Fruit fly (Drosophila melanogaster) whole organism, embryonic: Measurements from ENCODE around the gene CG5810.
A peak's percentile ranks its signal among the peaks of the same experiment; 100 is the strongest.

ENCODE experiments used
- Antp ChIP-seq: fragments of 200-800 bp; sonication (Bioruptor generic); optimal IDR thresholded peaks from 3 replicates; lab custom pipeline; 2016; ENCODE audit warnings: missing biosample characterization, missing genetic modification characterization
- CG10543 ChIP-seq: fragments of 200-800 bp; sonication (Bioruptor generic); optimal IDR thresholded peaks from 3 replicates; lab custom pipeline; 2017; ENCODE audit warnings: missing biosample characterization, mild to moderate bottlenecking, missing genetic modification characterization, moderate library complexity
- CG10979 ChIP-seq: fragments of 200-800 bp; sonication (Bioruptor generic); optimal IDR thresholded peaks from 2 replicates; lab custom pipeline; 2018; ENCODE audit warnings: missing biosample characterization, mild to moderate bottlenecking, missing genetic modification characterization, moderate library complexity
- CG11504 ChIP-seq: fragments of 200-800 bp; sonication (Bioruptor generic); optimal IDR thresholded peaks from 3 replicates; lab custom pipeline; 2019; ENCODE audit warnings: missing biosample characterization, mild to moderate bottlenecking, missing genetic modification characterization, moderate library complexity
- CG12659 ChIP-seq: fragments of 200-800 bp; sonication (Bioruptor generic); optimal IDR thresholded peaks from 3 replicates; lab custom pipeline; 2017; ENCODE audit warnings: mild to moderate bottlenecking, missing biosample characterization, missing genetic modification reagents, missing genetic modification characterization
- CG13296 ChIP-seq: fragments of 200-800 bp; sonication (Bioruptor generic); optimal IDR thresholded peaks from 3 replicates; lab custom pipeline; 2018; ENCODE audit warnings: missing biosample characterization, mild to moderate bottlenecking, missing genetic modification characterization
- CG13894 ChIP-seq: fragments of 200-800 bp; sonication (Bioruptor generic); optimal IDR thresholded peaks from 3 replicates; lab custom pipeline; 2018; ENCODE audit warnings: missing biosample characterization, mild to moderate bottlenecking, missing genetic modification characterization, moderate library complexity
- CG18599 ChIP-seq: fragments of 200-800 bp; sonication (Bioruptor generic); optimal IDR thresholded peaks from 3 replicates; lab custom pipeline; 2017; ENCODE audit warnings: missing biosample characterization, missing genetic modification characterization, mild to moderate bottlenecking, moderate library complexity, missing genetic modification reagents
- CG2120 ChIP-seq: fragments of 200-800 bp; sonication (Bioruptor generic); optimal IDR thresholded peaks from 3 replicates; lab custom pipeline; 2016; ENCODE audit warnings: missing biosample characterization, missing genetic modification characterization
- CG2678 ChIP-seq: fragments of 200-800 bp; sonication (Bioruptor generic); optimal IDR thresholded peaks from 3 replicates; lab custom pipeline; 2019; ENCODE audit warnings: missing biosample characterization, mild to moderate bottlenecking, missing genetic modification characterization, moderate library complexity
- CG30403 ChIP-seq: fragments of 200-800 bp; sonication (Bioruptor generic); optimal IDR thresholded peaks from 3 replicates; lab custom pipeline; 2016; ENCODE audit warnings: missing biosample characterization, missing genetic modification characterization
- CG32772 ChIP-seq: fragments of 200-800 bp; sonication (Bioruptor generic); IDR thresholded peaks from 2 replicates; pipeline ENCODE4 v1.3.6; 2022; ENCODE audit warnings: missing biosample characterization, missing genetic modification characterization
- CG3281 ChIP-seq: fragments of 200-800 bp; sonication (Bioruptor generic); optimal IDR thresholded peaks from 3 replicates; lab custom pipeline; 2017; ENCODE audit warnings: missing biosample characterization, mild to moderate bottlenecking, missing genetic modification characterization
- CG5953 ChIP-seq: fragments of 200-800 bp; sonication (Bioruptor generic); IDR thresholded peaks from 2 replicates; pipeline ENCODE4 v1.3.6; 2022; ENCODE audit warnings: missing biosample characterization, missing genetic modification characterization
- CG6689 ChIP-seq: fragments of 200-800 bp; sonication (Bioruptor generic); IDR thresholded peaks from 2 replicates; pipeline ENCODE4 v1.3.6; 2022; ENCODE audit warnings: missing biosample characterization, missing genetic modification characterization
- CG7839 ChIP-seq: fragments of 200-800 bp; sonication (Bioruptor generic); optimal IDR thresholded peaks from 3 replicates; lab custom pipeline; 2018; ENCODE audit warnings: missing biosample characterization, mild to moderate bottlenecking, missing genetic modification characterization, moderate library complexity
- CG7928 ChIP-seq: fragments of 200-800 bp; sonication (Bioruptor generic); optimal IDR thresholded peaks from 2 replicates; lab custom pipeline; 2017; ENCODE audit warnings: missing biosample characterization, mild to moderate bottlenecking, missing genetic modification characterization
- CoRest ChIP-seq: fragments of 200-800 bp; sonication (Bioruptor generic); optimal IDR thresholded peaks from 3 replicates; lab custom pipeline; 2018; ENCODE audit warnings: missing biosample characterization, mild to moderate bottlenecking, missing genetic modification characterization, moderate library complexity
- Gsc ChIP-seq: fragments of 200-800 bp; sonication (Bioruptor generic); IDR thresholded peaks from 2 replicates; pipeline ENCODE4 v1.3.6; 2022; ENCODE audit warnings: missing biosample characterization, missing genetic modification characterization
- HmgZ ChIP-seq: fragments of 200-800 bp; sonication (Bioruptor generic); optimal IDR thresholded peaks from 2 replicates; lab custom pipeline; 2018; ENCODE audit warnings: missing biosample characterization, mild to moderate bottlenecking, missing genetic modification characterization
- Med ChIP-seq: fragments of 200-800 bp; sonication (Bioruptor generic); peaks from one replicate; lab custom pipeline; 2016; ENCODE audit warnings: missing biosample characterization, missing genetic modification characterization, mild to moderate bottlenecking, inconsistent platforms, moderate library complexity
- Meics ChIP-seq: fragments of 200-800 bp; sonication (Bioruptor generic); optimal IDR thresholded peaks from 2 replicates; lab custom pipeline; 2017; ENCODE audit warnings: missing biosample characterization, mild to moderate bottlenecking, missing genetic modification characterization
- Sox102F ChIP-seq: fragments of 200-800 bp; sonication (Bioruptor generic); optimal IDR thresholded peaks from 2 replicates; lab custom pipeline; 2018; ENCODE audit warnings: missing biosample characterization, mild to moderate bottlenecking, missing genetic modification characterization, moderate library complexity
- Ssrp ChIP-seq: fragments of 200-800 bp; sonication (Bioruptor generic); optimal IDR thresholded peaks from 2 replicates; lab custom pipeline; 2018; ENCODE audit warnings: missing biosample characterization, mild to moderate bottlenecking, missing genetic modification characterization, moderate library complexity
- TFAM ChIP-seq: fragments of 200-800 bp; sonication (Bioruptor generic); optimal IDR thresholded peaks from 2 replicates; lab custom pipeline; 2017; ENCODE audit warnings: missing biosample characterization, missing genetic modification characterization, inconsistent platforms
- az2 ChIP-seq: fragments of 200-800 bp; sonication (Bioruptor generic); optimal IDR thresholded peaks from 3 replicates; lab custom pipeline; 2016; ENCODE audit warnings: missing biosample characterization, missing genetic modification characterization
- bsh ChIP-seq, 2 experiments: fragments of 200-800 bp; sonication (Bioruptor generic); optimal IDR thresholded peaks; 2 replicates each; lab custom pipeline; 2017 to 2018; ENCODE audit warnings: mild to moderate bottlenecking in 2 of 2, missing biosample characterization in 2 of 2, missing genetic modification characterization in 2 of 2, moderate library complexity in 1 of 2
- ci ChIP-seq: fragments of 200-800 bp; sonication (Bioruptor generic); IDR thresholded peaks from 3 replicates; pipeline ENCODE4 v1.3.6; 2022; ENCODE audit warnings: missing biosample characterization, missing genetic modification characterization
- dmrt11E ChIP-seq: fragments of 200-800 bp; sonication (Bioruptor generic); optimal IDR thresholded peaks from 3 replicates; lab custom pipeline; 2018; ENCODE audit warnings: missing biosample characterization, mild to moderate bottlenecking, missing genetic modification characterization, moderate library complexity
- dmrt99B ChIP-seq: fragments of 200-800 bp; sonication (Bioruptor generic); optimal IDR thresholded peaks from 2 replicates; lab custom pipeline; 2018; ENCODE audit warnings: missing biosample characterization, mild to moderate bottlenecking, missing genetic modification characterization, moderate library complexity
- dysf ChIP-seq: fragments of 200-800 bp; sonication (Bioruptor generic); IDR thresholded peaks from 3 replicates; pipeline ENCODE4 v1.3.6; 2022; ENCODE audit warnings: missing biosample characterization, missing genetic modification characterization
- ind ChIP-seq: fragments of 200-800 bp; sonication (Bioruptor generic); optimal IDR thresholded peaks from 3 replicates; lab custom pipeline; 2016; ENCODE audit warnings: missing biosample characterization, missing genetic modification characterization
- lab ChIP-seq: fragments of 200-800 bp; sonication (Bioruptor generic); optimal IDR thresholded peaks from 3 replicates; lab custom pipeline; 2017; ENCODE audit warnings: missing biosample characterization, missing genetic modification characterization, mild to moderate bottlenecking, moderate library complexity, missing genetic modification reagents
- lola ChIP-seq, 3 experiments: fragments of >200 bp in 2 of 3; fragments of 200-800 bp in 1 of 3; sonication (Bioruptor generic) in 1 of 3; optimal IDR thresholded peaks; 2 replicates each; lab custom pipeline; 2017 to 2019; ENCODE audit warnings: missing biosample characterization in 3 of 3, missing genetic modification characterization in 3 of 3, mild to moderate bottlenecking in 1 of 3, moderate library complexity in 1 of 3
- nerfin-2 ChIP-seq: fragments of 200-800 bp; sonication (Bioruptor generic); IDR thresholded peaks from 2 replicates; pipeline ENCODE4 v1.3.6; 2022; ENCODE audit warnings: missing biosample characterization, missing genetic modification characterization; ENCODE audit not compliant: partially characterized antibody
- nom ChIP-seq: fragments of 200-800 bp; sonication (Bioruptor generic); optimal IDR thresholded peaks from 2 replicates; lab custom pipeline; 2017; ENCODE audit warnings: missing biosample characterization, missing genetic modification characterization, mild to moderate bottlenecking, moderate library complexity, missing genetic modification reagents
- peb ChIP-seq: fragments of 200-800 bp; sonication (Bioruptor generic); IDR thresholded peaks from 2 replicates; pipeline ENCODE4 v1.3.6; 2022; ENCODE audit warnings: missing biosample characterization, missing genetic modification characterization
- pnt ChIP-seq: fragments of 200-800 bp; sonication (Bioruptor generic); optimal IDR thresholded peaks from 3 replicates; lab custom pipeline; 2016; ENCODE audit warnings: missing biosample characterization, missing genetic modification characterization
- row ChIP-seq: fragments of 200-800 bp; sonication (Bioruptor generic); IDR thresholded peaks from 3 replicates; pipeline ENCODE4 v1.3.6; 2022; ENCODE audit warnings: missing biosample characterization, missing genetic modification characterization
- sens-2 ChIP-seq: fragments of 200-800 bp; sonication (Bioruptor generic); IDR thresholded peaks from 2 replicates; pipeline ENCODE4 v1.3.6; 2022; ENCODE audit warnings: missing biosample characterization, missing genetic modification characterization
- sna ChIP-seq: fragments of 200-800 bp; sonication (Bioruptor generic); IDR thresholded peaks from 2 replicates; pipeline ENCODE4 v1.3.6; 2022; ENCODE audit warnings: missing biosample characterization, missing genetic modification characterization; ENCODE audit not compliant: partially characterized antibody
- tgo ChIP-seq: fragments of 200-800 bp; sonication (Bioruptor generic); IDR thresholded peaks from 3 replicates; pipeline ENCODE4 v1.3.6; 2022; ENCODE audit warnings: missing biosample characterization, missing genetic modification characterization
- vvl ChIP-seq: fragments of 200-800 bp; sonication (Bioruptor generic); IDR thresholded peaks from 2 replicates; pipeline ENCODE4 v1.3.6; 2022; ENCODE audit warnings: missing biosample characterization, missing genetic modification characterization
- zen ChIP-seq: fragments of 200-800 bp; sonication (Bioruptor generic); optimal IDR thresholded peaks from 3 replicates; lab custom pipeline; 2018; ENCODE audit warnings: missing biosample characterization, mild to moderate bottlenecking, missing genetic modification characterization, moderate library complexity
- zfh1 ChIP-seq: fragments of 200-800 bp; sonication (Bioruptor generic); IDR thresholded peaks from 3 replicates; pipeline ENCODE4 v1.3.6; 2022; ENCODE audit warnings: missing biosample characterization, missing genetic modification characterization

CG5810 gene

dm6 chr3R:21195210-21195967, 31.8 kb downstream of the CG5810 start (continued):
- no peak for TF ChIP-seq TFAM
- TF ChIP-seq CG32772 (GFP tag; lab: Robert Waterston, UW) = 0 out of 2 replicates have a peak, but pooled peaks have one; percentile 23
- TF ChIP-seq lola (GFP tag; optimal IDR thresholded peaks at IDR 0.05; lab: Kevin White, UChicago) = peak in 1 of 3 experiments; percentile 25
- peak; percentile 21 for TF ChIP-seq CG2678 (tag; lab: Kevin White, UChicago)
- TF ChIP-seq vvl (GFP tag; lab: Robert Waterston, UW) = 0 out of 2 replicates have a peak, but pooled peaks have one; percentile 36
- TF ChIP-seq CG10543 (GFP tag; lab: Kevin White, UChicago) = no peak
- no peak for TF ChIP-seq CG3281 (GFP tag; lab: Kevin White, UChicago)
- TF ChIP-seq az2 (GFP tag; lab: Kevin White, UChicago) = peak; percentile 26
- peak; percentile 56 for TF ChIP-seq dysf (GFP tag; lab: Robert Waterston, UW)
- TF ChIP-seq zen (tag; lab: Kevin White, UChicago) = peak; percentile 13
- 0 out of 3 replicates have a peak, but pooled peaks have one; percentile 56 for TF ChIP-seq ci
- TF ChIP-seq tgo (GFP tag; lab: Robert Waterston, UW) = 0 out of 3 replicates have a peak, but pooled peaks have one; percentile 21
- 0 out of 2 replicates have a peak, but pooled peaks have one; percentile 37 for TF ChIP-seq sens-2 (GFP tag; lab: Robert Waterston, UW)
- TF ChIP-seq pnt (GFP tag; lab: Kevin White, UChicago) = no peak
- no peak for TF ChIP-seq CG5953 (GFP tag; lab: Robert Waterston, UW)
- peak; percentile 12 for TF ChIP-seq dmrt99B (tag; lab: Kevin White, UChicago)
- TF ChIP-seq Sox102F = peak; percentile 7
- TF ChIP-seq Med = peak; percentile 17
- TF ChIP-seq dmrt11E (tag; lab: Kevin White, UChicago) = peak; percentile 46
- no peak for TF ChIP-seq nerfin-2 (GFP tag; lab: Robert Waterston, UW)
- peak; percentile 2 for TF ChIP-seq CG7839
- TF ChIP-seq CG10979 (tag; lab: Kevin White, UChicago) = peak; percentile 12
- peak; percentile 24 for TF ChIP-seq CG11504 (tag; lab: Kevin White, UChicago)
- TF ChIP-seq bsh (GFP tag; optimal IDR thresholded peaks at IDR 0.05; lab: Kevin White, UChicago) = peak in 1 of 2 experiments; percentile 40
- TF ChIP-seq CG30403 (GFP tag; lab: Kevin White, UChicago) = peak; percentile 44
- peak; percentile 38 for TF ChIP-seq row (GFP tag; lab: Robert Waterston, UW)
- peak; percentile 3 for TF ChIP-seq nom
- TF ChIP-seq CG12659 (GFP tag; lab: Kevin White, UChicago) = peak; percentile 0
- TF ChIP-seq CG6689 (GFP tag; lab: Robert Waterston, UW) = 0 out of 2 replicates have a peak, but pooled peaks have one; percentile 22
- peak; percentile 56; the same call in 2 of the 3 replicates for TF ChIP-seq zfh1 (GFP tag; lab: Robert Waterston, UW)
- peak; percentile 13 for TF ChIP-seq CoRest
- TF ChIP-seq Ssrp (tag; lab: Kevin White, UChicago) = peak; percentile 5
- TF ChIP-seq CG2120 (GFP tag; lab: Kevin White, UChicago) = peak; percentile 15
- TF ChIP-seq, all 482 proteins: peak for 59

dm6 chr3R:21197566-21197965, 34.0 kb downstream of the CG5810 start:
- TF ChIP-seq Antp (GFP tag; lab: Kevin White, UChicago) = no peak
- peak; percentile 18 for TF ChIP-seq Med
- no peak for TF ChIP-seq Gsc

dm6 chr3R:21198073-21198472, 34.5 kb downstream of the CG5810 start:
- TF ChIP-seq HmgZ (tag; lab: Kevin White, UChicago) (peak; percentile 15), ind (GFP tag; lab: Kevin White, UChicago) (no peak), CG13296 (GFP tag; lab: Kevin White, UChicago) (peak; percentile 10), CG18599 (peak; percentile 2), sna (GFP tag; lab: Robert Waterston, UW) (no peak), Meics (GFP tag; lab: Kevin White, UChicago) (peak; percentile 8), Gsc (no peak), dysf (GFP tag; lab: Robert Waterston, UW) (no peak), CG10979 (tag; lab: Kevin White, UChicago) (no peak), CG7928 (no peak), lab (peak; percentile 74), peb (GFP tag; lab: Robert Waterston, UW) (0 out of 2 replicates have a peak, but pooled peaks have one; percentile 18), CG10543 (GFP tag; lab: Kevin White, UChicago) (peak; percentile 20), CG13894 (no peak)
